Worm (Caenorhabditis elegans): Measurements from ENCODE around the gene fipr-9.

DNA sequence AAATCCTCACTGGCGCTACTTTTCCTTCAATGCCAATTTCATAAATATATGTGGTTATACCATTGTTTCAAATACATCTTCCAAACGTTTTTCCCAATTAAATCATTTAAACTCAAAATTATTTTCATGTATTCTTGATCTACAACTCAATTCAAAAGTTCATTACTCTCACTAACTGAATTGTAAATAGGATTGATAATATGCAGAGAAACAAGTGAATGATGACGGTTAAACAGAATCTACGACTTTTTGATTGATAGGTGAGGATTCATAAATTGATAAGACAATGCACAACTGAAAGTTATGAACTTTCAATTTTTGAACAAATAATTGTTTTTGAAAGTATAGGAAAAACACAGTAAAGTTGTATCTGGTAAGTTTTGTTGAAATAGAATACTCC, 30.2 kb upstream of the fipr-9 start:
- TF ChIP-seq cog-1 (tag; optimal IDR thresholded peaks at IDR 0.05) (no peak), klf-2 (GFP tag; conservative IDR thresholded peaks at IDR 0.05) (no peak), flt-1 (GFP tag; IDR thresholded peaks at IDR 0.05) (no peak), med-1 (GFP tag; optimal IDR thresholded peaks at IDR 0.05; ENCODE audit: insufficient read depth) (no peak)

All from whole organism, midembryonic.